Worm (Caenorhabditis elegans) whole organism, young adult: ENCODE data around the gene F56D6.22.
"Not testable (repeated sequence)": the region's sequence is repeated elsewhere in the genome, so short reads cannot be mapped to it uniquely, and the experiment has no call there.

Source experiments
- C06A6.2 ChIP-seq: fragments of 200-800 bp; sonication (Bioruptor generic); conservative IDR thresholded peaks from 2 replicates; pipeline ENCODE4 v1.3.6; 2022; ENCODE audit warnings: missing genetic modification characterization, missing compliant biosample characterization
- C17E4.6 ChIP-seq: fragments of 200-800 bp; sonication (Bioruptor generic); IDR thresholded peaks from 2 replicates; pipeline ENCODE4 v1.3.6; 2022; ENCODE audit warnings: missing genetic modification reagents, missing genetic modification characterization, missing compliant biosample characterization
- F23B12.7 ChIP-seq: sonication (generic microtip); optimal IDR thresholded peaks from 2 replicates; lab custom pipeline; 2017; ENCODE audit warnings: missing genetic modification characterization, mild to moderate bottlenecking, missing compliant biosample characterization, antibody characterized with exemption, moderate library complexity; ENCODE audit not compliant: insufficient read depth
- F39B2.1 ChIP-seq: fragments of 200-800 bp; sonication (Bioruptor generic); IDR thresholded peaks from 2 replicates; pipeline ENCODE4 v1.3.6; 2022; ENCODE audit warnings: missing genetic modification reagents, missing genetic modification characterization, missing compliant biosample characterization
- F55B11.4 ChIP-seq: sonication (generic microtip); optimal IDR thresholded peaks from 2 replicates; lab custom pipeline; 2016; ENCODE audit warnings: missing compliant biosample characterization, missing genetic modification characterization, borderline replicate concordance; ENCODE audit not compliant: insufficient read depth
- T26A5.8 ChIP-seq: sonication (generic microtip); optimal IDR thresholded peaks from 2 replicates; lab custom pipeline; 2016; ENCODE audit warnings: missing genetic modification characterization, missing compliant biosample characterization
- Y56A3A.18 ChIP-seq: fragments of 200-800 bp; sonication (Bioruptor generic); IDR thresholded peaks from 2 replicates; pipeline ENCODE4 v1.3.6; 2022; ENCODE audit warnings: missing genetic modification reagents, missing genetic modification characterization, missing compliant biosample characterization
- Y95B8A.8 ChIP-seq: fragments of 200-800 bp; sonication (Bioruptor generic); IDR thresholded peaks from 2 replicates; pipeline ENCODE4 v1.3.6; 2022; ENCODE audit warnings: missing genetic modification reagents, missing genetic modification characterization, missing compliant biosample characterization
- akir-1 ChIP-seq: fragments of 200-800 bp; sonication (Bioruptor generic); optimal IDR thresholded peaks from 2 replicates; lab custom pipeline; 2018; ENCODE audit warnings: mild to moderate bottlenecking, missing genetic modification characterization, moderate library complexity, missing compliant biosample characterization
- atf-7 ChIP-seq: sonication (generic microtip); optimal IDR thresholded peaks from 2 replicates; lab custom pipeline; 2017; ENCODE audit warnings: mild to moderate bottlenecking, missing genetic modification characterization, missing compliant biosample characterization
- athp-1 ChIP-seq: sonication (generic microtip); optimal IDR thresholded peaks from 2 replicates; lab custom pipeline; 2017; ENCODE audit warnings: mild to moderate bottlenecking, missing genetic modification characterization, missing compliant biosample characterization
- attf-6 ChIP-seq: fragments of 200-800 bp; sonication (Bioruptor generic); IDR thresholded peaks from 2 replicates; pipeline ENCODE4 v1.3.6; 2022; ENCODE audit warnings: missing genetic modification reagents, missing genetic modification characterization, missing compliant biosample characterization
- bed-1 ChIP-seq: fragments of 200-800 bp; sonication (Bioruptor generic); IDR thresholded peaks from 2 replicates; pipeline ENCODE4 v1.3.6; 2022; ENCODE audit warnings: missing genetic modification reagents, missing genetic modification characterization, missing compliant biosample characterization
- ceh-27 ChIP-seq: fragments of 200-800 bp; sonication (Bioruptor generic); optimal IDR thresholded peaks from 2 replicates; lab custom pipeline; 2018; ENCODE audit warnings: mild to moderate bottlenecking, missing genetic modification characterization, moderate library complexity, missing compliant biosample characterization
- dox-1 ChIP-seq: fragments of 200-800 bp; sonication (Bioruptor generic); IDR thresholded peaks from 2 replicates; pipeline ENCODE4 v1.3.6; 2022; ENCODE audit warnings: missing genetic modification reagents, missing genetic modification characterization, missing compliant biosample characterization
- dpl-1 ChIP-seq: fragments of 150-350 bp; optimal IDR thresholded peaks from 2 replicates; lab custom pipeline; 2014; ENCODE audit warnings: missing biosample characterization, missing genetic modification reagents, missing genetic modification characterization
- egl-44 ChIP-seq: fragments of 200-800 bp; sonication (Bioruptor generic); IDR thresholded peaks from 2 replicates; pipeline ENCODE4 v1.3.6; 2022; ENCODE audit warnings: missing genetic modification reagents, missing genetic modification characterization, missing compliant biosample characterization
- egrh-3 ChIP-seq: fragments of 200-800 bp; sonication (Bioruptor generic); IDR thresholded peaks from 2 replicates; pipeline ENCODE4 v1.3.6; 2022; ENCODE audit warnings: missing genetic modification reagents, missing genetic modification characterization, missing compliant biosample characterization
- hlh-26 ChIP-seq: fragments of 200-800 bp; sonication (Bioruptor generic); conservative IDR thresholded peaks from 2 replicates; pipeline ENCODE4 v1.3.6; 2022; ENCODE audit warnings: missing genetic modification reagents, missing genetic modification characterization, missing compliant biosample characterization
- hmg-1.2 ChIP-seq: fragments of 200-800 bp; sonication (Bioruptor generic); IDR thresholded peaks from 2 replicates; pipeline ENCODE4 v1.3.6; 2022; ENCODE audit warnings: missing genetic modification reagents, missing genetic modification characterization, missing compliant biosample characterization
- lin-40 ChIP-seq: sonication (generic microtip); optimal IDR thresholded peaks from 2 replicates; lab custom pipeline; 2016; ENCODE audit warnings: missing genetic modification characterization, mild to moderate bottlenecking, missing compliant biosample characterization, missing genotype, missing genetic modification reagents
- madf-6 ChIP-seq: fragments of 200-800 bp; sonication (Bioruptor generic); IDR thresholded peaks from 2 replicates; pipeline ENCODE4 v1.3.6; 2022; ENCODE audit warnings: missing genetic modification reagents, missing genetic modification characterization, missing compliant biosample characterization
- madf-8 ChIP-seq: fragments of 200-800 bp; sonication (Bioruptor generic); conservative IDR thresholded peaks from 2 replicates; pipeline ENCODE4 v1.3.6; 2022; ENCODE audit warnings: missing genetic modification reagents, missing genetic modification characterization, missing compliant biosample characterization
- nhr-120 ChIP-seq: fragments of 200-800 bp; sonication (Bioruptor generic); IDR thresholded peaks from 2 replicates; pipeline ENCODE4 v1.3.6; 2022; ENCODE audit warnings: missing genetic modification characterization, missing compliant biosample characterization
- nhr-27 ChIP-seq: fragments of 200-800 bp; sonication (Bioruptor generic); optimal IDR thresholded peaks from 2 replicates; lab custom pipeline; 2018; ENCODE audit warnings: mild to moderate bottlenecking, missing genetic modification characterization, moderate library complexity, missing compliant biosample characterization
- nhr-90 ChIP-seq: sonication (generic microtip); optimal IDR thresholded peaks from 2 replicates; lab custom pipeline; 2016; ENCODE audit warnings: missing genotype, mild to moderate bottlenecking, missing genetic modification characterization, missing compliant biosample characterization
- sea-2 ChIP-seq: fragments of 200-800 bp; sonication (Bioruptor generic); IDR thresholded peaks from 2 replicates; pipeline ENCODE4 v1.3.6; 2022; ENCODE audit warnings: missing genetic modification characterization, missing compliant biosample characterization
- snpc-3.4 ChIP-seq: sonication (generic microtip); optimal IDR thresholded peaks from 2 replicates; lab custom pipeline; 2017; ENCODE audit warnings: missing genetic modification characterization, mild to moderate bottlenecking, missing compliant biosample characterization, antibody characterized with exemption, moderate library complexity, missing genotype, missing genetic modification reagents
- snpc-4 ChIP-seq, 5 experiments: fragments of 150-350 bp in 1 of 5; sonication (generic microtip) in 4 of 5; optimal IDR thresholded peaks; 2 replicates each; lab custom pipeline; 2014 to 2018; ENCODE audit warnings: missing genetic modification characterization in 5 of 5, missing biosample characterization in 3 of 5, antibody characterized with exemption in 2 of 5, mild to moderate bottlenecking in 2 of 5, missing compliant biosample characterization in 2 of 5, missing genotype in 2 of 5, moderate library complexity in 2 of 5, missing genetic modification reagents in 1 of 5
- sptf-2 ChIP-seq: fragments of 200-800 bp; sonication (Bioruptor generic); optimal IDR thresholded peaks from 2 replicates; lab custom pipeline; 2018; ENCODE audit warnings: mild to moderate bottlenecking, missing genetic modification characterization, missing compliant biosample characterization
- tlf-1 ChIP-seq: fragments of 200-800 bp; sonication (Bioruptor generic); optimal IDR thresholded peaks from 2 replicates; lab custom pipeline; 2018; ENCODE audit warnings: mild to moderate bottlenecking, missing genetic modification characterization, missing compliant biosample characterization
- zfh-2 ChIP-seq: fragments of 200-800 bp; sonication (Bioruptor generic); conservative IDR thresholded peaks from 2 replicates; pipeline ENCODE4 v1.3.6; 2022; ENCODE audit warnings: missing genetic modification reagents, missing genetic modification characterization, missing compliant biosample characterization
- zim-3 ChIP-seq: sonication (generic microtip); optimal IDR thresholded peaks from 2 replicates; lab custom pipeline; 2017; ENCODE audit warnings: mild to moderate bottlenecking, missing genetic modification characterization, moderate library complexity, missing compliant biosample characterization
- ztf-28 ChIP-seq: fragments of 200-800 bp; sonication (Bioruptor generic); IDR thresholded peaks from 2 replicates; pipeline ENCODE4 v1.3.6; 2022; ENCODE audit warnings: missing genetic modification reagents, missing genetic modification characterization, missing compliant biosample characterization

The F56D6.22 gene

DNA sequence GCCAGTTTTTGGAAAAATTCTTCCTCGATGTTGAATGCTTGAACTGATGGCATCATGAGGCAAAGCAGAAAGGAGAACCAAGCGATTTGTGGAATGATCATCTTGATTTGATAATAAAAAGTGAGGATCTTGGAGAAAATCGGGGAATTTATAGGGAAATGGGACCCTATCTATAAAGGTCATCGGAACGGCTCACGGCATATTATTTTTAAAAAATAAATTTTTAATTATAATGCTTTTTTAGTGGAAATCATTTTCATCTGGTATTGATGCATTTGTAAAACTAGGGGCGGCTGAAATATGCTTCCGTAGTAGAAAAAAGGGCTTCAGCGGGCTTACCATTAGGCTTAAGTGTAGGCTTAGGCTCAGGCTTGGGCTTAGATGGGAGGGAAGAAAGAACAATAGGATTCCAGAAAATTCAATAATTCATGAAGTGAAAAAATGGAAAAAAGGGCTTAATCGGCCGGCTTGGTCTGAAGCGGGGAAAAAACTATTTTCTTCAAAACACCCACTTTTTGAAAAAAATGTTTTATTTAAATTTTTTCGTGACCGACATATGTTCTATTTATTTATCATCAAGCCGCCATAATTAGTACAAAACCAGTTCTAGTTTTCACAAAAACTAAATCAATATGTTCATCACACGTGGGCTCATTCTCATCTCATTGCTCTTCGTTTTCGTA, at the start of gene F56D6.22, which contains the start of gene F56D6.12:
Gene F56D6.22, minus strand, starts transcription at position 101 of the 683 bp plus-strand sequence.
Gene F56D6.12, plus strand, starts transcription at position 633 of the 683 bp plus-strand sequence.
- no peak for TF ChIP-seq F23B12.7 (tag; lab: Kevin White, UChicago)
- TF ChIP-seq C06A6.2 (GFP tag; lab: Robert Waterston, UW) = no peak
- no peak for TF ChIP-seq nhr-27 (tag; lab: Kevin White, UChicago)
- TF ChIP-seq ztf-28 = no peak
- TF ChIP-seq sea-2 (GFP tag; lab: Robert Waterston, UW) = no peak
- TF ChIP-seq lin-40 (tag; lab: Kevin White, UChicago) = no peak
- no peak for TF ChIP-seq F55B11.4 (tag; lab: Kevin White, UChicago)

DNA sequence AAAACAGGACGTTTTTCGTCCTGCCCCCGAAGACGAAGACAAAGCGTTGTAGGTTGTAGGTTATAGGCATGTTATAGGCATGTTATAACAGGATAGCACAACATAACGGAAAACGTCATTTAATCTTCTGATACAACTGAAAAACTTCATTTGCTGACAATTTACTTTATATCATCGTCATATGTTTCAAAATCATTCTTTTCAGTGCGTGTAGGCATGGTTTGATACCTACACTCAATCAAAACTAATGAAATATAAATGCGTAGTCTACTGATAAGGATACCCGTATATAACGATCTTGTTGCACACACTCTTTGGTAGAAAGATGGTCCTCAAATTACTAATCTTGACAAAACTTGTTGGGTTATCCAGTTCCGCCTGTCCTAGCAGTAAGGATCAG, 49.3 kb upstream of the F56D6.22 start, which contains the start of gene clec-74:
Gene clec-74, plus strand, starts transcription at position 301 of the 400 bp plus-strand sequence.
- TF ChIP-seq C06A6.2 (GFP tag; lab: Robert Waterston, UW) (no peak), madf-6 (no peak), snpc-3.4 (tag; lab: Kevin White, UChicago) (no peak), nhr-90 (tag; lab: Kevin White, UChicago) (no peak), sptf-2 (GFP tag; lab: Kevin White, UChicago) (no peak), madf-8 (no peak), F39B2.1 (GFP tag; lab: Robert Waterston, UW) (no peak), egrh-3 (no peak), Y95B8A.8 (GFP tag; lab: Robert Waterston, UW) (no peak), C17E4.6 (GFP tag; lab: Robert Waterston, UW) (no peak), athp-1 (tag; lab: Kevin White, UChicago) (no peak), snpc-4 (GFP tag; optimal IDR thresholded peaks at IDR 0.05; lab: Kevin White, UChicago) (no peak), snpc-4 (tag; optimal IDR thresholded peaks at IDR 0.05; lab: Kevin White, UChicago) (no peak), bed-1 (GFP tag; lab: Robert Waterston, UW) (no peak), dpl-1 (GFP tag; lab: Kevin White, UChicago) (no peak), zim-3 (tag; lab: Kevin White, UChicago) (no peak), attf-6 (GFP tag; lab: Robert Waterston, UW) (no peak), Y56A3A.18 (GFP tag; lab: Robert Waterston, UW) (no peak)

DNA sequence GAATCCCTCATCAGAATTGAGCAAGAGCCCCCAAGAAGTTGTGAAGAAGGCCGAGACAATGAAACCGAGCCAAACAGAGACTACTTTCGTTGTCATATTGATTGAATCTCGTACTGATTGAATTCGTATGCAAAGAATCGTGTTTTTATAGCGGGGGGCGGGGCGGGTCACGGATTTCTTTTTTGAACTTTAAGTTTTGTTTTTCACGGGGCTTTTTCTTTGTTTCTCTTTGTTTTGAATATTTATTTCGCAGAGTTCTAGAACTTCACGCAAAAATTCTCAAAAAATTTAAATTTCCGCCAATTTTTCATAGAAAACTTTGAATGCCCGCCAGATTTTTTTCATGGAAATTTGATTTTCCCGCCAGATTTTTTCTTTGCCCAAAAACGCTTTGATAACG, 48.7 kb upstream of the F56D6.22 start, which contains the start of gene clec-73:
Gene clec-73, minus strand, starts transcription at position 101 of the 400 bp plus-strand sequence.
- TF ChIP-seq ceh-27 (GFP tag; lab: Kevin White, UChicago) = no peak
- no peak for TF ChIP-seq atf-7 (tag; lab: Kevin White, UChicago)
- TF ChIP-seq akir-1 = no peak
- TF ChIP-seq tlf-1 (GFP tag; lab: Kevin White, UChicago) = no peak
- no peak for TF ChIP-seq egl-44 (GFP tag; lab: Robert Waterston, UW)
- TF ChIP-seq madf-8 = no peak
- TF ChIP-seq T26A5.8 (tag; lab: Kevin White, UChicago) = no peak
- TF ChIP-seq hlh-26 (GFP tag; lab: Robert Waterston, UW) = no peak
- no peak for TF ChIP-seq nhr-120 (GFP tag; lab: Robert Waterston, UW)

DNA sequence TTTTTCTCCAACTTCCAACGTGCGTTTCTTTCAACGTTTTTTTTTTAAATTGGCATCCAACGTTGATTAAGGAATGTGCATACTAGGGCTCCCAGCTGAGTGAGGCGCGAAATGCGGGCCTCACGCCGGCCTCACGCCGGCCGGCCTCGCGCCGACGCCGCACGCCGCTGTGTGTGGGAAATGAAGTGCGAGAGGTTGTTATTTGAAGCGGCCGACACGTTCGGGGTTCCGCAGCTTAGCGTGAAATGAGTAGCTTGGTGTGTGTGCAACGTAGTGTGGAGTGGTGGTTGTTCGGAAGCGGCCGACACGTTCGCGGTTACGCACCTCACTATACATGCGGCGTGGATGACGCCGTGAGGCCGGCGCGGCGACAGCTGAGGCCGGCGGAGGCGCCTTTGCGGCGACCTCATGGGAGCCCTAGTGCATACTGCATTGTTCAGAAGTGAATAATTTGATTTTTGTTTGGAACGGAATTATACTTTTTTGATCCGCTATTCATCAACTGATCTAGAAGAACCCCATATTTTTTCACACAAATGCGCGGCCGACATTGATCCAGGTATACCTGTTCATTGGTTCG, 40.1 kb upstream of the F56D6.22 start:
- peak; percentile 86 for TF ChIP-seq zfh-2 (GFP tag; lab: Robert Waterston, UW)
- TF ChIP-seq egrh-3 = peak; percentile 74; the same call in 1 of the 2 replicates
- not testable (repeated sequence) for TF ChIP-seq snpc-4 (GFP tag; optimal IDR thresholded peaks at IDR 0.05; lab: Kevin White, UChicago)
- TF ChIP-seq snpc-4 (tag; optimal IDR thresholded peaks at IDR 0.05; lab: Kevin White, UChicago) = peak in 1 of 4 experiments; percentile 81
- TF ChIP-seq ztf-28 = 0 out of 2 replicates have a peak, but pooled peaks have one; percentile 33
- TF ChIP-seq hmg-1.2 (GFP tag; lab: Robert Waterston, UW) = peak; percentile 37
- TF ChIP-seq dox-1 = peak; percentile 7; the same call in 1 of the 2 replicates
